Fruit fly (Drosophila melanogaster) whole organism, embryonic: ENCODE data around the gene CG11698.

ENCODE experiments used
- Atf3 ChIP-seq: fragments of 200-800 bp; sonication (Bioruptor generic); optimal IDR thresholded peaks from 3 replicates; lab custom pipeline; 2016; ENCODE audit warnings: missing biosample characterization, missing genetic modification characterization
- BEAF-32 ChIP-seq: fragments of 200-800 bp; sonication (Bioruptor generic); optimal IDR thresholded peaks from 3 replicates; lab custom pipeline; 2017; ENCODE audit warnings: missing biosample characterization, missing genetic modification characterization, mild to moderate bottlenecking, moderate library complexity, missing genetic modification reagents
- Blimp-1 ChIP-seq: fragments of 200-800 bp; sonication (Bioruptor generic); optimal IDR thresholded peaks from 3 replicates; lab custom pipeline; 2018; ENCODE audit warnings: missing biosample characterization, missing genetic modification characterization, mild to moderate bottlenecking, moderate library complexity, missing genetic modification reagents
- CG10267 ChIP-seq: fragments of 200-800 bp; sonication (Bioruptor generic); optimal IDR thresholded peaks from 2 replicates; lab custom pipeline; 2018; ENCODE audit warnings: missing biosample characterization, mild to moderate bottlenecking, missing genetic modification characterization, moderate library complexity
- CG10959 ChIP-seq: fragments of 200-800 bp; sonication (Bioruptor generic); IDR thresholded peaks from 2 replicates; pipeline ENCODE4 v1.3.6; 2022; ENCODE audit warnings: missing biosample characterization, missing genetic modification characterization
- CG11247 ChIP-seq: fragments of 200-800 bp; sonication (Bioruptor generic); IDR thresholded peaks from 2 replicates; pipeline ENCODE4 v1.3.6; 2022; ENCODE audit warnings: missing biosample characterization, missing genetic modification characterization
- CG11560 ChIP-seq: fragments of 200-800 bp; sonication (Bioruptor generic); IDR thresholded peaks from 3 replicates; pipeline ENCODE4 v1.3.6; 2022; ENCODE audit warnings: missing biosample characterization, missing genetic modification characterization
- CG12236 ChIP-seq: fragments of 200-800 bp; sonication (Bioruptor generic); optimal IDR thresholded peaks from 2 replicates; lab custom pipeline; 2016; ENCODE audit warnings: missing biosample characterization, missing genetic modification characterization
- CG12299 ChIP-seq: fragments of 200-800 bp; sonication (Bioruptor generic); optimal IDR thresholded peaks from 2 replicates; lab custom pipeline; 2018; ENCODE audit warnings: missing biosample characterization, mild to moderate bottlenecking, missing genetic modification characterization
- CG13624 ChIP-seq: fragments of 200-800 bp; sonication (Bioruptor generic); optimal IDR thresholded peaks from 2 replicates; lab custom pipeline; 2016; ENCODE audit warnings: missing biosample characterization, missing genetic modification characterization
- CG13894 ChIP-seq: fragments of 200-800 bp; sonication (Bioruptor generic); optimal IDR thresholded peaks from 3 replicates; lab custom pipeline; 2018; ENCODE audit warnings: missing biosample characterization, mild to moderate bottlenecking, missing genetic modification characterization, moderate library complexity
- CG14710 ChIP-seq: fragments of 200-800 bp; sonication (Bioruptor generic); optimal IDR thresholded peaks from 3 replicates; lab custom pipeline; 2019; ENCODE audit warnings: missing biosample characterization, mild to moderate bottlenecking, missing genetic modification characterization, moderate library complexity
- CG1602 ChIP-seq: fragments of 200-800 bp; sonication (Bioruptor generic); optimal IDR thresholded peaks from 3 replicates; lab custom pipeline; 2016; ENCODE audit warnings: missing biosample characterization, missing genetic modification characterization
- CG17328 ChIP-seq: fragments of 200-800 bp; sonication (Bioruptor generic); IDR thresholded peaks from 2 replicates; pipeline ENCODE4 v1.3.6; 2022; ENCODE audit warnings: missing biosample characterization, missing genetic modification characterization
- CG17385 ChIP-seq: fragments of 200-800 bp; sonication (Bioruptor generic); optimal IDR thresholded peaks from 3 replicates; lab custom pipeline; 2018; ENCODE audit warnings: missing biosample characterization, mild to moderate bottlenecking, missing genetic modification characterization
- CG18011 ChIP-seq: fragments of 200-800 bp; sonication (Bioruptor generic); optimal IDR thresholded peaks from 2 replicates; lab custom pipeline; 2017; ENCODE audit warnings: missing biosample characterization, missing genetic modification characterization, mild to moderate bottlenecking, moderate library complexity, missing genotype
- CG18619 ChIP-seq: fragments of 200-800 bp; sonication (Bioruptor generic); optimal IDR thresholded peaks from 3 replicates; lab custom pipeline; 2017; ENCODE audit warnings: missing biosample characterization, mild to moderate bottlenecking, missing genetic modification characterization
- CG30431 ChIP-seq: fragments of 200-800 bp; sonication (Bioruptor generic); optimal IDR thresholded peaks from 2 replicates; lab custom pipeline; 2017; ENCODE audit warnings: missing biosample characterization, missing genetic modification characterization
- CG34422 ChIP-seq: fragments of 200-800 bp; sonication (Bioruptor generic); IDR thresholded peaks from 3 replicates; pipeline ENCODE4 v1.3.6; 2022; ENCODE audit warnings: missing biosample characterization, missing genetic modification characterization
- CG5245 ChIP-seq: fragments of 200-800 bp; sonication (Bioruptor generic); optimal IDR thresholded peaks from 3 replicates; lab custom pipeline; 2016; ENCODE audit warnings: missing biosample characterization, missing genetic modification characterization
- CG6254 ChIP-seq: fragments of 200-800 bp; sonication (Bioruptor generic); optimal IDR thresholded peaks from 3 replicates; lab custom pipeline; 2017; ENCODE audit warnings: mild to moderate bottlenecking, missing biosample characterization, missing genetic modification reagents, missing genetic modification characterization
- CG6813 ChIP-seq: fragments of 200-800 bp; sonication (Bioruptor generic); optimal IDR thresholded peaks from 2 replicates; lab custom pipeline; 2017; ENCODE audit warnings: missing biosample characterization, missing genetic modification characterization, mild to moderate bottlenecking, moderate library complexity, missing genetic modification reagents
- CG7357 ChIP-seq: fragments of 200-800 bp; sonication (Bioruptor generic); IDR thresholded peaks from 3 replicates; pipeline ENCODE4 v1.3.6; 2022; ENCODE audit warnings: missing biosample characterization, missing genetic modification characterization
- CG8944 ChIP-seq: fragments of 200-800 bp; sonication (Bioruptor generic); optimal IDR thresholded peaks from 3 replicates; lab custom pipeline; 2016; ENCODE audit warnings: missing biosample characterization, missing genetic modification characterization
- Camta ChIP-seq: fragments of 200-800 bp; sonication (Bioruptor generic); optimal IDR thresholded peaks from 2 replicates; lab custom pipeline; 2016; ENCODE audit warnings: missing biosample characterization, missing genetic modification characterization
- D ChIP-seq, 2 experiments: fragments of 200-800 bp in 1 of 2; fragments of >200 bp in 1 of 2; sonication (Bioruptor generic) in 1 of 2; optimal IDR thresholded peaks; 2 replicates in 1 of 2; 3 replicates in 1 of 2; lab custom pipeline; 2017; ENCODE audit warnings: mild to moderate bottlenecking in 1 of 2, missing biosample characterization in 1 of 2, missing genetic modification characterization in 1 of 2, missing genetic modification reagents in 1 of 2
- Ets65A ChIP-seq: fragments of 200-800 bp; sonication (Bioruptor generic); peaks from one replicate; lab custom pipeline; 2016; ENCODE audit warnings: missing biosample characterization, missing genetic modification characterization
- Fer1 ChIP-seq: fragments of 200-800 bp; sonication (Bioruptor generic); optimal IDR thresholded peaks from 2 replicates; lab custom pipeline; 2017; ENCODE audit warnings: missing biosample characterization, mild to moderate bottlenecking, missing genetic modification characterization
- Kr ChIP-seq: fragments of 200-800 bp; sonication (Bioruptor generic); optimal IDR thresholded peaks from 2 replicates; lab custom pipeline; 2017; ENCODE audit warnings: missing biosample characterization, mild to moderate bottlenecking, missing genetic modification characterization
- Med ChIP-seq: fragments of 200-800 bp; sonication (Bioruptor generic); peaks from one replicate; lab custom pipeline; 2016; ENCODE audit warnings: missing biosample characterization, missing genetic modification characterization, mild to moderate bottlenecking, inconsistent platforms, moderate library complexity
- PHDP ChIP-seq: fragments of 200-800 bp; sonication (Bioruptor generic); optimal IDR thresholded peaks from 3 replicates; lab custom pipeline; 2018; ENCODE audit warnings: missing biosample characterization, mild to moderate bottlenecking, missing genetic modification characterization, moderate library complexity
- Ptx1 ChIP-seq: fragments of 200-800 bp; sonication (Bioruptor generic); IDR thresholded peaks from 2 replicates; pipeline ENCODE4 v1.3.6; 2022; ENCODE audit warnings: missing biosample characterization, missing genetic modification characterization
- ara ChIP-seq: fragments of 200-800 bp; sonication (Bioruptor generic); IDR thresholded peaks from 2 replicates; pipeline ENCODE4 v1.3.6; 2022; ENCODE audit warnings: missing biosample characterization, missing genetic modification characterization
- bsh ChIP-seq, 2 experiments: fragments of 200-800 bp; sonication (Bioruptor generic); optimal IDR thresholded peaks; 2 replicates each; lab custom pipeline; 2017 to 2018; ENCODE audit warnings: mild to moderate bottlenecking in 2 of 2, missing biosample characterization in 2 of 2, missing genetic modification characterization in 2 of 2, moderate library complexity in 1 of 2
- chm ChIP-seq: fragments of 200-800 bp; sonication (Bioruptor generic); IDR thresholded peaks from 2 replicates; pipeline ENCODE4 v1.3.6; 2022; ENCODE audit warnings: missing biosample characterization, missing genetic modification characterization
- chn ChIP-seq: fragments of 200-800 bp; sonication (Bioruptor generic); optimal IDR thresholded peaks from 2 replicates; lab custom pipeline; 2016; ENCODE audit warnings: missing biosample characterization, missing genetic modification characterization
- corto ChIP-seq: fragments of 200-800 bp; sonication (Bioruptor generic); optimal IDR thresholded peaks from 2 replicates; lab custom pipeline; 2016; ENCODE audit warnings: missing biosample characterization, mild to moderate bottlenecking, missing genetic modification characterization, moderate library complexity
- dpn ChIP-seq, 2 experiments: fragments of 200-800 bp; sonication (Bioruptor generic); optimal IDR thresholded peaks; 3 replicates each; lab custom pipeline; 2016; ENCODE audit warnings: missing biosample characterization in 2 of 2, missing genetic modification characterization in 2 of 2
- dysf ChIP-seq: fragments of 200-800 bp; sonication (Bioruptor generic); IDR thresholded peaks from 3 replicates; pipeline ENCODE4 v1.3.6; 2022; ENCODE audit warnings: missing biosample characterization, missing genetic modification characterization
- hkb ChIP-seq, 2 experiments: fragments of 200-800 bp in 1 of 2; fragments of >200 bp in 1 of 2; sonication (Bioruptor generic) in 1 of 2; IDR thresholded peaks in 1 of 2; optimal IDR thresholded peaks in 1 of 2; 2 replicates each; pipeline versions ENCODE4 v1.3.6 to Lab custom; 2017 to 2022; ENCODE audit warnings: missing biosample characterization in 1 of 2, missing genetic modification characterization in 1 of 2
- insv ChIP-seq, 2 experiments: fragments of 200-800 bp; sonication (Bioruptor generic); optimal IDR thresholded peaks; 3 replicates each; lab custom pipeline; 2016 to 2018; ENCODE audit warnings: missing biosample characterization in 2 of 2, missing genetic modification characterization in 2 of 2
- jing ChIP-seq: fragments of 200-800 bp; sonication (Bioruptor generic); optimal IDR thresholded peaks from 2 replicates; lab custom pipeline; 2018; ENCODE audit warnings: missing biosample characterization, mild to moderate bottlenecking, missing genetic modification characterization
- oc ChIP-seq: fragments of 200-800 bp; sonication (Bioruptor generic); optimal IDR thresholded peaks from 2 replicates; lab custom pipeline; 2018; ENCODE audit warnings: missing biosample characterization, mild to moderate bottlenecking, missing genetic modification characterization, moderate library complexity
- org-1 ChIP-seq: fragments of 200-800 bp; sonication (Bioruptor generic); optimal IDR thresholded peaks from 2 replicates; lab custom pipeline; 2017; ENCODE audit warnings: missing biosample characterization, missing genetic modification characterization
- p53 ChIP-seq: fragments of 200-800 bp; sonication (Bioruptor generic); optimal IDR thresholded peaks from 2 replicates; lab custom pipeline; 2016; ENCODE audit warnings: missing biosample characterization, missing genetic modification characterization
- sim ChIP-seq: fragments of 200-800 bp; sonication (Bioruptor generic); IDR thresholded peaks from 2 replicates; pipeline ENCODE4 v1.3.6; 2022; ENCODE audit warnings: missing biosample characterization, missing genetic modification characterization
- toy ChIP-seq: fragments of 200-800 bp; sonication (Bioruptor generic); IDR thresholded peaks from 2 replicates; pipeline ENCODE4 v1.3.6; 2022; ENCODE audit warnings: missing biosample characterization, missing genetic modification characterization
- wek ChIP-seq: fragments of 200-800 bp; sonication (Bioruptor generic); optimal IDR thresholded peaks from 3 replicates; lab custom pipeline; 2018; ENCODE audit warnings: missing biosample characterization, mild to moderate bottlenecking, missing genetic modification characterization, moderate library complexity
- yki ChIP-seq: fragments of >200 bp; optimal IDR thresholded peaks from 3 replicates; lab custom pipeline; 2018
- zfh2 ChIP-seq: fragments of 200-800 bp; sonication (Bioruptor generic); optimal IDR thresholded peaks from 2 replicates; lab custom pipeline; 2016; ENCODE audit warnings: missing biosample characterization, missing genetic modification characterization

CG11698 gene

dm6 chr3R:8355579-8355978 is 43.6 kb downstream of the CG11698 start (continued):
- TF ChIP-seq hkb (optimal IDR thresholded peaks at IDR 0.05; lab: Kevin White, UChicago) (no peak), hkb (GFP tag; IDR thresholded peaks at IDR 0.05; lab: Robert Waterston, UW) (peak; percentile 96), chn (peak; percentile 95), CG12236 (GFP tag; lab: Kevin White, UChicago) (peak; percentile 80), Med (peak; percentile 100), bsh (GFP tag; optimal IDR thresholded peaks at IDR 0.05; lab: Kevin White, UChicago) (peak; percentile 43 to 93), D (optimal IDR thresholded peaks at IDR 0.05; lab: Kevin White, UChicago) (no peak), D (GFP tag; optimal IDR thresholded peaks at IDR 0.05; lab: Kevin White, UChicago) (peak; percentile 88), wek (GFP tag; lab: Kevin White, UChicago) (peak; percentile 75), CG17328 (GFP tag; lab: Robert Waterston, UW) (peak; percentile 89), CG18619 (GFP tag; lab: Kevin White, UChicago) (peak; percentile 96), CG14710 (tag; lab: Kevin White, UChicago) (peak; percentile 80), CG6813 (GFP tag; lab: Kevin White, UChicago) (peak; percentile 93), CG8944 (GFP tag; lab: Kevin White, UChicago) (peak; percentile 96), CG30431 (GFP tag; lab: Kevin White, UChicago) (peak; percentile 85), CG11247 (GFP tag; lab: Robert Waterston, UW) (peak; percentile 94), CG13894 (tag; lab: Kevin White, UChicago) (peak; percentile 94), Camta (GFP tag; lab: Kevin White, UChicago) (peak; percentile 96), Ptx1 (GFP tag; lab: Robert Waterston, UW) (peak; percentile 96), sim (GFP tag; lab: Robert Waterston, UW) (peak; percentile 82), Kr (GFP tag; lab: Kevin White, UChicago) (no peak), CG6254 (GFP tag; lab: Kevin White, UChicago) (peak; percentile 78), CG10959 (GFP tag; lab: Robert Waterston, UW) (peak; percentile 63; the same call in 1 of the 2 replicates), org-1 (peak; percentile 93), CG17385 (peak; percentile 92), dysf (GFP tag; lab: Robert Waterston, UW) (peak; percentile 96), CG5245 (GFP tag; lab: Kevin White, UChicago) (peak; percentile 92), PHDP (tag; lab: Kevin White, UChicago) (peak; percentile 97), Fer1 (peak; percentile 97), CG11560 (peak; percentile 87), CG1602 (GFP tag; lab: Kevin White, UChicago) (peak; percentile 88), yki (lab: Kevin White, UChicago) (no peak), CG34422 (peak; percentile 92), corto (peak; percentile 66), Atf3 (GFP tag; lab: Kevin White, UChicago) (peak; percentile 91), jing (GFP tag; lab: Kevin White, UChicago) (peak; percentile 88), Blimp-1 (peak; percentile 91), CG7357 (GFP tag; lab: Robert Waterston, UW) (peak; percentile 78; the same call in 2 of the 3 replicates), Ets65A (GFP tag; lab: Kevin White, UChicago) (peak; percentile 100), CG18011 (GFP tag; lab: Kevin White, UChicago) (peak; percentile 87), zfh2 (GFP tag; lab: Kevin White, UChicago) (peak; percentile 95), CG13624 (GFP tag; lab: Kevin White, UChicago) (peak; percentile 99), toy (GFP tag; lab: Robert Waterston, UW) (peak; percentile 79), p53 (GFP tag; lab: Kevin White, UChicago) (peak; percentile 91), CG12299 (tag; lab: Kevin White, UChicago) (peak; percentile 94), insv (GFP tag; optimal IDR thresholded peaks at IDR 0.05; lab: Kevin White, UChicago) (peak in 1 of 2 experiments; percentile 66), chm (peak; percentile 93), ara (GFP tag; lab: Robert Waterston, UW) (peak; percentile 78), BEAF-32 (GFP tag; lab: Kevin White, UChicago) (no peak), dpn (GFP tag; optimal IDR thresholded peaks at IDR 0.05; lab: Kevin White, UChicago) (peak; percentile 97), oc (tag; lab: Kevin White, UChicago) (peak; percentile 93), CG10267 (tag; lab: Kevin White, UChicago) (peak; percentile 85)
